Worm (Caenorhabditis elegans): Measurements from ENCODE around the gene col-180.
A peak's percentile ranks its signal among the peaks of the same experiment; 100 is the strongest.

col-180 gene

DNA sequence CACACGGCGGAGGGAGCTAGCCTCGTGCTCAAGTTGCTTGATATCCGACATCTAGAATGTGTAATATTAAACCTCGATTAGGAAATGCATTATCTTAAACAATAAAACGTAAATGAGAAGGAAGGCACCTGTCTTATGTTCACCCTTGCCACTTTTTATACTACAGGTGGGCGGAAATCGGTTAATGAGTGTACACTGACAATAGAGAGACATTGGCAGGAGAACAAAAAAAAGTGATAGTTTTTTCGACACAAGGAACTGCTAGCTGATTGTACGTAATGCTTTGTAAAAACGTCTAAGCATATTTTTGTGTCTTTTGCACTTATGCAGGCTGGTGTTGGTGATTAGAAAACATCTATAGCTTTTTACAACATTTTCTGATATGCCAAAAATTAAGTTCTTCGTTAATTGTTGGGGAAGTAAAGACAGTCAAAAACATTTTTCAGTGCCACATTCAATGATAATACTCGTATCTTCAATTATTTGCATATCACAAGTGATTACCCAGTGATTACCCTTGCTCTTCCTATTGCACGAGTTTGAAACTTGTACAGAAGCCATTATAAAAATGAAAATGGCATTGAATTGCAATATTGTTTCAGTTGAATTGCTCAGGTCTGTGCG, at the start of gene col-180:
TSS of gene col-180 (minus strand) at position 51 of the 624 bp plus-strand sequence.
- TF ChIP-seq nhr-43 (tag; optimal IDR thresholded peaks at IDR 0.05; ENCODE audit: poor library complexity, severe bottlenecking) (no peak), lin-39 (tag; optimal IDR thresholded peaks at IDR 0.05) (no peak)

DNA sequence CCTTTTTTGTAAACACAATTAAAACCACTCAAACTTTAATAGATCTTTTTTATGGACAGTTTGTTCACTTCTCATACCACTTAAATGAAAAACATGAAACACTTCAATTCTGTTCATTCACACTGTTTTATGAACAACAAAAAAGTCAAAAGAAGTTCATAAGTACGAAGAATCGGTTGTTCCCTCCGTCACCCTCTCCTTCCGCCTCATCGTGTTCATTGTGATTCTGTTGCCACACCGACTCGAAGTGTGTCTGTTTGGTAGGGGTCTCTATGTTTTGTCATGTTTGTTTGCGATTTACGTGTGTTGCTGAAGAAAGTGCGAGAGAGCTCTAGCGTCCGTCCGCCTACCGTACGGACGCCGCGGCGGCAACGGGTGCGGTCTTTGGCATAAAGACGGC, 46.7 kb upstream of the col-180 start, which contains the start of gene lact-7:
TSS of gene lact-7 (plus strand) at position 301 of the 400 bp plus-strand sequence.
- TF ChIP-seq snpc-4 (tag; optimal IDR thresholded peaks at IDR 0.05) (no peak), fkh-10 (GFP tag; optimal IDR thresholded peaks at IDR 0.05) (no peak), pha-4 (tag; optimal IDR thresholded peaks at IDR 0.05) (peak; percentile 84), pqm-1 (tag; optimal IDR thresholded peaks at IDR 0.05) (no peak), fos-1 (tag; optimal IDR thresholded peaks at IDR 0.05) (no peak), nhr-28 (tag; optimal IDR thresholded peaks at IDR 0.05) (no peak), nhr-67 (tag; optimal IDR thresholded peaks at IDR 0.05) (no peak)

DNA sequence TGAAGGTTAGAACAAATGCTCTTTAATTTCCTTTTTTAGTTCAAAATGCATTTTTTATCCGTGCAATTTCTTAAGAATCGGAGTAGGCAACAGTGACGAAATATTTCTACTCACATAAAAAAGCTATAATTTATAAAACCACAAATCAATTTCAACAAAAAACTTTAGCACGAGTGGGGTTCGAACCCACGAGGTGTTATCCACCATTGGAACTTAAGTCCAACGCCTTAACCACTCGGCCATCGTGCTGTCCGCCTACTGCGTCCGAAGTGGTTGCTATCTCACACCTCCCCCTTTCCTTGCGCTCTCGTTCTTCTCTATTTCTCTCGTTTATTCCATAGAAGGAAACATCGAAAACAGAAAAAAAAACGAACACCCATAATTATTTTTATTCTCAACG, 45.6 kb upstream of the col-180 start:
- TF ChIP-seq unc-62 (GFP tag; optimal IDR thresholded peaks at IDR 0.05) (no peak), elt-1 (tag; optimal IDR thresholded peaks at IDR 0.05) (no peak), lsy-12 (tag; optimal IDR thresholded peaks at IDR 0.05) (peak; percentile 56), R02D3.7 (tag; optimal IDR thresholded peaks at IDR 0.05) (no peak), aly-2 (tag; optimal IDR thresholded peaks at IDR 0.05) (no peak), ceh-28 (tag; optimal IDR thresholded peaks at IDR 0.05) (peak; percentile 41), fkh-10 (GFP tag; optimal IDR thresholded peaks at IDR 0.05) (peak; percentile 40), nhr-12 (tag; optimal IDR thresholded peaks at IDR 0.05) (no peak), nhr-43 (tag; optimal IDR thresholded peaks at IDR 0.05; ENCODE audit: poor library complexity, severe bottlenecking) (peak; percentile 59), elt-3 (tag; optimal IDR thresholded peaks at IDR 0.05) (no peak), pha-4 (tag; optimal IDR thresholded peaks at IDR 0.05) (peak; percentile 61), sea-2 (GFP tag; optimal IDR thresholded peaks at IDR 0.05) (no peak), ZK546.5 (tag; optimal IDR thresholded peaks at IDR 0.05) (no peak), egl-27 (tag; optimal IDR thresholded peaks at IDR 0.05) (peak; percentile 1), mdl-1 (tag; optimal IDR thresholded peaks at IDR 0.05) (no peak), elt-2 (tag; optimal IDR thresholded peaks at IDR 0.05) (peak; percentile 48), eor-1 (tag; optimal IDR thresholded peaks at IDR 0.05) (no peak), ztf-11 (tag; optimal IDR thresholded peaks at IDR 0.05) (no peak), daf-12 (tag; optimal IDR thresholded peaks at IDR 0.05) (no peak), nhr-11 (tag; optimal IDR thresholded peaks at IDR 0.05) (no peak), hmg-11 (tag; optimal IDR thresholded peaks at IDR 0.05) (peak; percentile 91), nhr-23 (tag; optimal IDR thresholded peaks at IDR 0.05) (no peak), tbx-2 (tag; optimal IDR thresholded peaks at IDR 0.05) (peak; percentile 59), nhr-77 (tag; optimal IDR thresholded peaks at IDR 0.05) (no peak), nhr-76 (tag; optimal IDR thresholded peaks at IDR 0.05) (no peak), jun-1 (tag; optimal IDR thresholded peaks at IDR 0.05) (peak; percentile 53), nhr-25 (tag; optimal IDR thresholded peaks at IDR 0.05) (peak; percentile 18), unc-39 (tag; optimal IDR thresholded peaks at IDR 0.05) (no peak), skn-1 (tag; optimal IDR thresholded peaks at IDR 0.05) (peak; percentile 3), ceh-82 (tag; optimal IDR thresholded peaks at IDR 0.05) (peak; percentile 21), pqm-1 (tag; optimal IDR thresholded peaks at IDR 0.05) (peak; percentile 6), egl-5 (tag; optimal IDR thresholded peaks at IDR 0.05) (no peak), lin-39 (tag; optimal IDR thresholded peaks at IDR 0.05) (peak; percentile 70)

DNA sequence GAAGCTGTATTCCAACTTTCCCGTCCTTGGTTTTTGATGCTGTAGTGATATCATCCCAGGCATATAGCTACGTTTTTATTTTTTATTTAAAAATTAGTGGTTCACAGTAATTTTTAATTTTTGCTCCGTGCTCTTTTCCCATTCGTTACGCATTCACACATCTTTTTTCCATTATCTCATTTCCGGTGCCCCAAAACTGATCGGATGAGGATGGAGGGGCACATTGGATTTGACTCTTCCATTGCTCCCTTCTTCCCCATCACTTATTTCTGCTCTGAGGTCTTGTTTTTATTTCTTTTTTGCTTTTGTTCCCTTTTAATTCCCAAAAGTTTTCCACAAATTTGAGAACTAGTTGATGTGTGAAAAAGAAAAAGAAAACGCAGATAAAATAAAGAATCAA, 41.1 kb upstream of the col-180 start:
- TF ChIP-seq nhr-25 (tag; optimal IDR thresholded peaks at IDR 0.05) = no peak
- TF ChIP-seq nhr-76 (tag; optimal IDR thresholded peaks at IDR 0.05) = no peak
- TF ChIP-seq ama-1 (optimal IDR thresholded peaks at IDR 0.05) = no peak
- no peak for TF ChIP-seq ztf-4 (tag; optimal IDR thresholded peaks at IDR 0.05)
- no peak for TF ChIP-seq nhr-23 (tag; optimal IDR thresholded peaks at IDR 0.05)
- no peak for TF ChIP-seq nhr-67 (tag; optimal IDR thresholded peaks at IDR 0.05)
- no peak for TF ChIP-seq sea-2 (GFP tag; optimal IDR thresholded peaks at IDR 0.05)
- TF ChIP-seq elt-2 (tag; optimal IDR thresholded peaks at IDR 0.05) = no peak
- no peak for TF ChIP-seq hmg-11 (tag; optimal IDR thresholded peaks at IDR 0.05)
- TF ChIP-seq tbx-2 (tag; optimal IDR thresholded peaks at IDR 0.05) = no peak
- no peak for TF ChIP-seq ceh-16 (tag; optimal IDR thresholded peaks at IDR 0.05)
- TF ChIP-seq snpc-4 (tag; optimal IDR thresholded peaks at IDR 0.05) = no peak
- no peak for TF ChIP-seq nhr-77 (tag; optimal IDR thresholded peaks at IDR 0.05)
